Worm (Caenorhabditis elegans) whole organism, midembryonic: Measurements from ENCODE around the gene vha-6.

ENCODE experiments used
- T22C8.4 ChIP-seq: fragments of 200-800 bp; sonication (Bioruptor generic); IDR thresholded peaks from 2 replicates; pipeline ENCODE4 v1.3.6; 2022; ENCODE audit warnings: missing genetic modification characterization, missing compliant biosample characterization
- cog-1 ChIP-seq: sonication (generic microtip); optimal IDR thresholded peaks from 2 replicates; lab custom pipeline; 2016; ENCODE audit warnings: missing genetic modification characterization, missing compliant biosample characterization
- flt-1 ChIP-seq: fragments of 200-800 bp; sonication (Bioruptor generic); IDR thresholded peaks from 2 replicates; pipeline ENCODE4 v1.3.6; 2022; ENCODE audit warnings: missing genetic modification characterization, missing compliant biosample characterization
- klf-2 ChIP-seq: fragments of 200-800 bp; sonication (Bioruptor generic); conservative IDR thresholded peaks from 2 replicates; pipeline ENCODE4 v1.3.6; 2022; ENCODE audit warnings: missing genetic modification reagents, missing genetic modification characterization, missing compliant biosample characterization
- med-1 ChIP-seq: sonication (generic microtip); optimal IDR thresholded peaks from 2 replicates; lab custom pipeline; 2017; ENCODE audit warnings: missing genetic modification characterization, mild to moderate bottlenecking, missing compliant biosample characterization, antibody characterized with exemption, missing genetic modification reagents; ENCODE audit not compliant: insufficient read depth
- ztf-29 ChIP-seq: fragments of 200-800 bp; sonication (Bioruptor generic); IDR thresholded peaks from 2 replicates; pipeline ENCODE4 v1.3.6; 2022; ENCODE audit warnings: missing genetic modification reagents, missing genetic modification characterization, missing compliant biosample characterization

DNA sequence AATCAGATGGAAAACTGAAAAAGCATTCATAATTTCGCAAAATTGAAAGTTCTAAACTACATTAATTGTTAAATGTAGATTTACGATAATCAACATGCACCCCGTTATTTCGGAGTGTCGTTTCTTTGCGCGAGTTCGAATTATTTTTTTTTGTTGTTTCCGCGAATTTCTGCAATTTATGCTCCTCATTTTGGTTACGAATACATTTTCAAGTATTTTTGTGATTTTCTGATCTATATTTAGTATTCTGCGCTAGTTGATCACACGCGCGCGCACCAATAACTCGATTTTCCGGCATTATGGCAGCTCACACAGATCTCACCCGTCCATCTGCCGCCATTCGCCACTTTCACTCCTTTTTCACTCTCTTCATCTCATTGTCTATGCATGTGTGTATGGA is 2.0 kb upstream of the vha-6 start, which contains the start of gene VW02B12L.2:
- TF ChIP-seq flt-1 (GFP tag; lab: Robert Waterston, UW): no peak
- no peak for TF ChIP-seq klf-2 (GFP tag; lab: Robert Waterston, UW)
- peak; percentile 16 for TF ChIP-seq cog-1 (tag; lab: Kevin White, UChicago)
- no peak for TF ChIP-seq med-1 (GFP tag; lab: Kevin White, UChicago)
- TF ChIP-seq ztf-29: no peak
- no peak for TF ChIP-seq T22C8.4 (GFP tag; lab: Robert Waterston, UW)
